Fruit fly (Drosophila melanogaster) whole organism, larva: ENCODE data around the gene Takl1.
A peak's percentile ranks its signal among the peaks of the same experiment; 100 is the strongest.

Source experiments
- noc ChIP-seq: fragments of 200-800 bp; sonication (Bioruptor generic); optimal IDR thresholded peaks from 3 replicates; lab custom pipeline; 2019; ENCODE audit warnings: missing biosample characterization, mild to moderate bottlenecking, missing genetic modification characterization, moderate library complexity

Gene Takl1

dm6 chr3R:20772543-20772942 is at the start of gene Takl1:
Gene Takl1 (minus strand): TSS chr3R:20772601.
- no peak for TF ChIP-seq noc (tag; lab: Kevin White, UChicago)

- TF ChIP-seq noc (tag; lab: Kevin White, UChicago): peak; percentile 77
These were observed 49.5 kb upstream of the Takl1 start, which contains the start of the genes CG17271 and RpS20 for dm6 chr3R:20821815-20822375. Gene CG17271 (minus strand): TSS chr3R:20821848. Gene RpS20 (plus strand): TSS chr3R:20822181.

- no peak for TF ChIP-seq noc (tag; lab: Kevin White, UChicago)
These were observed 46.3 kb upstream of the Takl1 start, which contains the start of gene CG17270 for dm6 chr3R:20818689-20819088. Gene CG17270 (minus strand): TSS chr3R:20818929.

dm6 chr3R:20818237-20818636 is 45.8 kb upstream of the Takl1 start:
- TF ChIP-seq noc (tag; lab: Kevin White, UChicago): no peak

dm6 chr3R:20816008-20816407 is 43.6 kb upstream of the Takl1 start, which contains the start of gene Fancd2:
Gene Fancd2 (minus strand): TSS chr3R:20816190.
- no peak for TF ChIP-seq noc (tag; lab: Kevin White, UChicago)

DNA sequence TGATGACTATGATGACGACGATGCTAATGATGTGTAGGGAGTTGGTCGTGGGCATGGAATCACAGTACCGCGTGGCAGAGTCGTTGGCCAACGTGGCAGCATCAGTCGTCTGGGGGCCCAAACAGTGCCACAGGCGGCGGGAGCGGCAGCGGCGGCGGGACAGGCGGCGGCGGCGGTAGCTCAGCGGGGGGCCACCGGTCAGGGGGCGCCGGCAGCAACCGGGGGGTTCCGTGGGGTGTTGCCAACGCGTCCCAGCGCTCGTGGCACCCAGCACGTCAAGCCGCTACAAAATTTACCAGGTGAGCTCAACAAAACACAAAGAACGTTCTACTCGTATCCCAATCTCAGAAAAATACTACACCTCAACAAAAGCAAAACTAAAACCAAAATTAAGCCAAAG is 29.9 kb upstream of the Takl1 start:
- no peak for TF ChIP-seq noc (tag; lab: Kevin White, UChicago)

dm6 chr3R:20796949-20797348 is 24.5 kb upstream of the Takl1 start:
- TF ChIP-seq noc (tag; lab: Kevin White, UChicago): no peak

DNA sequence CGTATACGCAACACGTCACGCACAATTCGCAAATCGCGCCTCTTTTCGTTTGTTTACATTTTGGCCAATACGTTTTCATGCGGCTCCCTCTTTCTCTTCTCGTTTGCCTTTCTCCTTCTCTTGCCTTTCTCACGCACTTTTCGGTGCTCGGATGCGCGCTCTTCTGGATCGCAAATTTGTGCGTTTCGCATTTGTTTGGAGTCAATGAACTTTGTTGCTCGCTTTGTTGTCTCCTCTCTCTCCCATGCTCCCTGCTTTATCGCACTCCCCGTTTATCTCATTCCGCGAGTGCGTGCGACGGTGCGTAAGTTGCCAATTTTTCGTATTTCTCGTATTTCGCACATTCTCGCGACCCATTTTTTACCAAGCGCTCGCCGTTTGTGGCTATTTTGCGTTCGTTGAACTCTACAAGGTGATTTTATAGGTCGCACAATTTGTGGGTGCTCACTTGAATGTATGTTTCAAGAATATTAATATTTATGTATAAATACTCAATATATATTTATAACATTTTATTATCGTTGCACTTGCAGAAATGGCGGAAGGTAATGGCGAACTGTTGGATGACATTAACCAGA is 18.9 kb upstream of the Takl1 start:
- no peak for TF ChIP-seq noc (tag; lab: Kevin White, UChicago)

DNA sequence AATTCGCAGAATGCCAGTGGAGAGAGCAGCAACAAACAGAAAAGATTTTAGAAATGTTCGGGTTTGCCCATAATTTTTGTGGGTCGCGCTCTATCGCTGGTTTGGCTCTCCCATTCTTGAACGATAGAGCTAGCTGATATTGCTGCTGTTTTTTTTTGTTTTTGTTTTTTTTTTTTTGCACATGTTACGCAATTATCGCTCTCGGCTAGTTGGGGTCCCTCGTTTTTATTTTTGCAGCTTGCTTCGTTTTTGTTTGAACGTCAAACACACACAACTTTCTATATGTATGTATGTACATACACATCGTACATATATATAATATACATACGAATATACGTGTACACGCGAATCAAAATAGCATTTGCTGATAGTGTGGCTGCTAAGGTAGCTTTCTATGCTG is 18.0 kb upstream of the Takl1 start:
- TF ChIP-seq noc (tag; lab: Kevin White, UChicago): no peak

- TF ChIP-seq noc (tag; lab: Kevin White, UChicago): no peak
These were observed 16.2 kb upstream of the Takl1 start for dm6 chr3R:20788559-20788958.

- TF ChIP-seq noc (tag; lab: Kevin White, UChicago): no peak
These were observed 12.3 kb upstream of the Takl1 start for dm6 chr3R:20784436-20785368.

- TF ChIP-seq noc (tag; lab: Kevin White, UChicago): no peak
These were observed 11.5 kb upstream of the Takl1 start for dm6 chr3R:20783714-20784435.

DNA sequence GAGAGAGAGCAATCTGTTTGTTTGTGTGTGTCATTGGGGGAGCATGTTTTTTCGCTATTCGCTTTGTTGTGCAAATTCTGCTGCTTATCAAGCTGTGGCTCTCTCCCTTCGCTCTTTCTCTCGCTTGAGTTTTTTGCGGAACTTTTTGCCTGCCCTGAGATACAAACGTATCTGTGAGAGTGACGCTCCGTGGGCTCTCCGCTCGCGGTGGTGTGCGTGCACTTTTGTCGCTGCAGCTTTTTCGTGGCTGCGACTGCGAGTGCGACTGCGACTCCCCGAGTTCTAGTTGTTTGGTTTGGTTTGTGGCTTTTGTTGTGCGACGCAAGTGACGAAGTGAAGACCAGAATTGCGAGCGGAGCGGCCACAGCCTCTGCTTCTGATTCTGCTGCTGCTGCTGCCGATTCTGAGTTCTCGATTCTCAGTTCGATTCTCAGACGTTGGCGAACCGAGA is 10.3 kb upstream of the Takl1 start:
- no peak for TF ChIP-seq noc (tag; lab: Kevin White, UChicago)

dm6 chr3R:20782104-20782654 is 9.8 kb upstream of the Takl1 start:
- TF ChIP-seq noc (tag; lab: Kevin White, UChicago): peak; percentile 35

dm6 chr3R:20779969-20780368 is 7.6 kb upstream of the Takl1 start:
- TF ChIP-seq noc (tag; lab: Kevin White, UChicago): no peak
